Fruit fly (Drosophila melanogaster) whole organism, embryonic: ENCODE results near the gene S6KL.

Experiments
- CG42726 ChIP-seq: fragments of 200-800 bp; sonication (Bioruptor generic); IDR thresholded peaks from 2 replicates; pipeline ENCODE4 v1.3.6; 2022; ENCODE audit warnings: missing biosample characterization, missing genetic modification characterization; ENCODE audit not compliant: partially characterized antibody
- CG5953 ChIP-seq: fragments of 200-800 bp; sonication (Bioruptor generic); IDR thresholded peaks from 2 replicates; pipeline ENCODE4 v1.3.6; 2022; ENCODE audit warnings: missing biosample characterization, missing genetic modification characterization
- HmgZ ChIP-seq: fragments of 200-800 bp; sonication (Bioruptor generic); optimal IDR thresholded peaks from 2 replicates; lab custom pipeline; 2018; ENCODE audit warnings: missing biosample characterization, mild to moderate bottlenecking, missing genetic modification characterization
- Vsx1 ChIP-seq: fragments of 200-800 bp; sonication (Bioruptor generic); optimal IDR thresholded peaks from 2 replicates; lab custom pipeline; 2017; ENCODE audit warnings: missing biosample characterization, mild to moderate bottlenecking, missing genetic modification characterization, missing genetic modification reagents
- sqz ChIP-seq: fragments of 200-800 bp; sonication (Bioruptor generic); optimal IDR thresholded peaks from 3 replicates; lab custom pipeline; 2018; ENCODE audit warnings: missing biosample characterization, mild to moderate bottlenecking, missing genetic modification characterization

DNA sequence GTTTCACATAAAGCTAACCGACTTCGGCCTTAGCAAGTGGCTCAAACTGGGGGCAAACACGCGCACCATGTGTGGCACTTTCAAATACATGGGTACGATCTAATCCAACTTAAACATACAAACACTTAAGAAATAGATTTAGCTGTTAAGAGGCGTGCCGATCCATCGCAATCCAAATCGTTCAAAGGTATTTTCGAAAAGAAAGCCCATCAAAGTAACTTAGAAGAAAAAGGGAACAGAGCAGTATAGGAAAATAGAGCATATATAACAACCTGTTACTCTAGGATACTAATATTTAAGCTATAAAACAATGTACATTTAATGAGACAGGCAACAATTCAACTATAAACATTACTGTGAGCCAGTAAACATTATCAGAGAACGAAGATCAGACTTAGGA, 3.1 kb downstream of the S6KL start, which contains the start of gene Atg101:
- no peak for TF ChIP-seq Vsx1 (GFP tag; lab: Kevin White, UChicago)
- TF ChIP-seq sqz (GFP tag; lab: Kevin White, UChicago) = no peak
- no peak for TF ChIP-seq CG42726 (GFP tag; lab: Robert Waterston, UW)
- no peak for TF ChIP-seq HmgZ (tag; lab: Kevin White, UChicago)
- no peak for TF ChIP-seq CG5953 (GFP tag; lab: Robert Waterston, UW)
